Worm (Caenorhabditis elegans) whole organism, late embryonic: ENCODE data around the gene F39B3.3.

Experiments
- ceh-6 ChIP-seq: fragments of 200-800 bp; sonication (Bioruptor generic); optimal IDR thresholded peaks from 2 replicates; lab custom pipeline; 2018; ENCODE audit warnings: mild to moderate bottlenecking, missing genetic modification characterization, missing compliant biosample characterization
- nhr-11 ChIP-seq: fragments of 150-350 bp; optimal IDR thresholded peaks from 2 replicates; lab custom pipeline; 2014; ENCODE audit warnings: missing biosample characterization, missing genetic modification characterization
- unc-86 ChIP-seq: sonication (generic microtip); optimal IDR thresholded peaks from 2 replicates; lab custom pipeline; 2016; ENCODE audit warnings: missing genetic modification characterization, missing compliant biosample characterization

ce11 chrX:17553772-17554171 lies 25.1 kb downstream of the F39B3.3 start:
- TF ChIP-seq unc-86 (tag; lab: Kevin White, UChicago), result no peak
- no peak for TF ChIP-seq ceh-6 (GFP tag; lab: Kevin White, UChicago)
- TF ChIP-seq nhr-11 (tag; lab: Kevin White, UChicago), result no peak
